Fruit fly (Drosophila melanogaster) whole organism, embryonic: ENCODE results near the gene Gnmt.

Experiments used
- Awh ChIP-seq: fragments of 200-800 bp; sonication (Bioruptor generic); IDR thresholded peaks from 2 replicates; pipeline ENCODE4, ENCODE4 v1.3.6; 2022; ENCODE audit warnings: missing biosample characterization, missing genetic modification characterization
- Blimp-1 ChIP-seq: fragments of 200-800 bp; sonication (Bioruptor generic); optimal IDR thresholded peaks from 3 replicates; lab custom pipeline; 2018; ENCODE audit warnings: missing biosample characterization, missing genetic modification characterization, mild to moderate bottlenecking, moderate library complexity, missing genetic modification reagents
- CG12236 ChIP-seq: fragments of 200-800 bp; sonication (Bioruptor generic); optimal IDR thresholded peaks from 2 replicates; lab custom pipeline; 2016; ENCODE audit warnings: missing biosample characterization, missing genetic modification characterization
- CG12659 ChIP-seq: fragments of 200-800 bp; sonication (Bioruptor generic); optimal IDR thresholded peaks from 3 replicates; lab custom pipeline; 2017; ENCODE audit warnings: mild to moderate bottlenecking, missing biosample characterization, missing genetic modification reagents, missing genetic modification characterization
- CG13123 ChIP-seq: fragments of 200-800 bp; sonication (Bioruptor generic); optimal IDR thresholded peaks from 2 replicates; lab custom pipeline; 2016; ENCODE audit warnings: missing biosample characterization, missing genetic modification characterization
- CG13296 ChIP-seq: fragments of 200-800 bp; sonication (Bioruptor generic); optimal IDR thresholded peaks from 3 replicates; lab custom pipeline; 2018; ENCODE audit warnings: missing biosample characterization, mild to moderate bottlenecking, missing genetic modification characterization
- CG13424 ChIP-seq: fragments of 200-800 bp; sonication (Bioruptor generic); optimal IDR thresholded peaks from 2 replicates; lab custom pipeline; 2019; ENCODE audit warnings: missing biosample characterization, mild to moderate bottlenecking, missing genetic modification characterization, moderate library complexity
- CG15269 ChIP-seq: fragments of 200-800 bp; sonication (Bioruptor generic); optimal IDR thresholded peaks from 2 replicates; lab custom pipeline; 2018; ENCODE audit warnings: missing biosample characterization, mild to moderate bottlenecking, missing genetic modification characterization, moderate library complexity
- CG17385 ChIP-seq: fragments of 200-800 bp; sonication (Bioruptor generic); optimal IDR thresholded peaks from 3 replicates; lab custom pipeline; 2018; ENCODE audit warnings: missing biosample characterization, mild to moderate bottlenecking, missing genetic modification characterization
- CG2129 ChIP-seq: fragments of 200-800 bp; sonication (Bioruptor generic); IDR thresholded peaks from 2 replicates; pipeline ENCODE4 v1.3.6; 2022; ENCODE audit warnings: missing biosample characterization, missing genetic modification characterization; ENCODE audit not compliant: partially characterized antibody
- CG31224 ChIP-seq: fragments of 200-800 bp; sonication (Bioruptor generic); IDR thresholded peaks from 2 replicates; pipeline ENCODE4 v1.3.6; 2022; ENCODE audit warnings: missing biosample characterization, missing genetic modification characterization
- CG5245 ChIP-seq: fragments of 200-800 bp; sonication (Bioruptor generic); optimal IDR thresholded peaks from 3 replicates; lab custom pipeline; 2016; ENCODE audit warnings: missing biosample characterization, missing genetic modification characterization
- CG7928 ChIP-seq: fragments of 200-800 bp; sonication (Bioruptor generic); optimal IDR thresholded peaks from 2 replicates; lab custom pipeline; 2017; ENCODE audit warnings: missing biosample characterization, mild to moderate bottlenecking, missing genetic modification characterization
- CG8290 ChIP-seq, 3 experiments: fragments of 200-800 bp; sonication (Bioruptor generic); optimal IDR thresholded peaks; 2 replicates each; lab custom pipeline; 2016 to 2019; ENCODE audit warnings: missing biosample characterization in 3 of 3, missing genetic modification characterization in 3 of 3, mild to moderate bottlenecking in 2 of 3, moderate library complexity in 1 of 3
- Chrac-16 ChIP-seq: fragments of 200-800 bp; sonication (Bioruptor generic); optimal IDR thresholded peaks from 3 replicates; lab custom pipeline; 2016; ENCODE audit warnings: missing biosample characterization, missing genetic modification characterization
- D19A ChIP-seq: fragments of 200-800 bp; optimal IDR thresholded peaks from 3 replicates; lab custom pipeline; 2019; ENCODE audit warnings: missing biosample characterization, mild to moderate bottlenecking, missing genetic modification characterization, moderate library complexity
- Dip3 ChIP-seq: fragments of 200-800 bp; sonication (Bioruptor generic); optimal IDR thresholded peaks from 3 replicates; lab custom pipeline; 2016; ENCODE audit warnings: missing biosample characterization, missing genetic modification characterization
- Drgx ChIP-seq: fragments of 200-800 bp; sonication (Bioruptor generic); IDR thresholded peaks from 2 replicates; pipeline ENCODE4 v1.3.6; 2022; ENCODE audit warnings: missing biosample characterization, missing genetic modification characterization
- HLH4C ChIP-seq: fragments of 200-800 bp; sonication (Bioruptor generic); IDR thresholded peaks from 3 replicates; pipeline ENCODE4 v1.3.6; 2022; ENCODE audit warnings: missing biosample characterization, missing genetic modification characterization; ENCODE audit not compliant: partially characterized antibody
- NFAT ChIP-seq: fragments of 200-800 bp; sonication (Bioruptor generic); IDR thresholded peaks from 2 replicates; pipeline ENCODE4 v1.3.6; 2022; ENCODE audit warnings: missing biosample characterization, missing genetic modification characterization
- Nf-YB ChIP-seq: fragments of 200-800 bp; sonication (Bioruptor generic); optimal IDR thresholded peaks from 3 replicates; lab custom pipeline; 2019; ENCODE audit warnings: missing biosample characterization, mild to moderate bottlenecking, missing genetic modification characterization, moderate library complexity
- Nf-YC ChIP-seq: fragments of 200-800 bp; optimal IDR thresholded peaks from 3 replicates; lab custom pipeline; 2019; ENCODE audit warnings: missing biosample characterization, mild to moderate bottlenecking, missing genetic modification characterization, moderate library complexity
- Taf1 ChIP-seq: fragments of 200-800 bp; sonication (Bioruptor generic); IDR thresholded peaks from 2 replicates; pipeline ENCODE4 v1.3.6; 2022; ENCODE audit warnings: missing biosample characterization, missing genetic modification characterization
- Trl ChIP-seq, 3 experiments: fragments of >200 bp in 2 of 3; fragments of 200-800 bp in 1 of 3; sonication (Bioruptor generic) in 1 of 3; optimal IDR thresholded peaks; 2 replicates in 1 of 3; 3 replicates in 2 of 3; lab custom pipeline; 2016 to 2017; ENCODE audit warnings: missing biosample characterization in 1 of 3, missing genetic modification characterization in 1 of 3
- Usf ChIP-seq: fragments of 200-800 bp; sonication (Bioruptor generic); optimal IDR thresholded peaks from 2 replicates; lab custom pipeline; 2017; ENCODE audit warnings: missing genotype, missing biosample characterization, missing genetic modification characterization
- YL-1 ChIP-seq: fragments of 200-800 bp; sonication (Bioruptor generic); optimal IDR thresholded peaks from 3 replicates; lab custom pipeline; 2017; ENCODE audit warnings: missing biosample characterization, mild to moderate bottlenecking, missing genetic modification characterization
- ase ChIP-seq: fragments of 200-800 bp; sonication (Bioruptor generic); IDR thresholded peaks from 3 replicates; pipeline ENCODE4 v1.3.6; 2022; ENCODE audit warnings: missing biosample characterization, missing genetic modification characterization
- bcd ChIP-seq: fragments of 200-800 bp; sonication (Bioruptor generic); optimal IDR thresholded peaks from 2 replicates; lab custom pipeline; 2017; ENCODE audit warnings: missing biosample characterization, mild to moderate bottlenecking, missing genetic modification characterization
- chinmo ChIP-seq: fragments of 200-800 bp; sonication (Bioruptor generic); IDR thresholded peaks from 4 replicates; pipeline ENCODE4 v1.3.6; 2022; ENCODE audit warnings: missing biosample characterization, missing genetic modification characterization; ENCODE audit not compliant: partially characterized antibody
- da ChIP-seq: fragments of 200-800 bp; sonication (Bioruptor generic); optimal IDR thresholded peaks from 2 replicates; lab custom pipeline; 2016; ENCODE audit warnings: missing biosample characterization, missing genetic modification characterization
- dati ChIP-seq: fragments of 200-800 bp; sonication (Bioruptor generic); IDR thresholded peaks from 2 replicates; pipeline ENCODE4 v1.3.6; 2022; ENCODE audit warnings: missing biosample characterization, missing genetic modification characterization
- dm ChIP-seq: fragments of 200-800 bp; sonication (Bioruptor generic); optimal IDR thresholded peaks from 3 replicates; lab custom pipeline; 2016; ENCODE audit warnings: missing biosample characterization, missing genetic modification characterization
- dmrt11E ChIP-seq: fragments of 200-800 bp; sonication (Bioruptor generic); optimal IDR thresholded peaks from 3 replicates; lab custom pipeline; 2018; ENCODE audit warnings: missing biosample characterization, mild to moderate bottlenecking, missing genetic modification characterization, moderate library complexity
- dmrt99B ChIP-seq: fragments of 200-800 bp; sonication (Bioruptor generic); optimal IDR thresholded peaks from 2 replicates; lab custom pipeline; 2018; ENCODE audit warnings: missing biosample characterization, mild to moderate bottlenecking, missing genetic modification characterization, moderate library complexity
- dysf ChIP-seq: fragments of 200-800 bp; sonication (Bioruptor generic); IDR thresholded peaks from 3 replicates; pipeline ENCODE4 v1.3.6; 2022; ENCODE audit warnings: missing biosample characterization, missing genetic modification characterization
- esg ChIP-seq: fragments of 200-800 bp; sonication (Bioruptor generic); conservative IDR thresholded peaks from 2 replicates; pipeline ENCODE4 v1.3.6; 2022; ENCODE audit warnings: missing biosample characterization, missing genetic modification characterization
- exex ChIP-seq: fragments of 200-800 bp; sonication (Bioruptor generic); optimal IDR thresholded peaks from 4 replicates; lab custom pipeline; 2018; ENCODE audit warnings: missing biosample characterization, mild to moderate bottlenecking, missing genetic modification characterization, moderate library complexity
- jumu ChIP-seq: fragments of 200-800 bp; sonication (Bioruptor generic); optimal IDR thresholded peaks from 3 replicates; lab custom pipeline; 2016; ENCODE audit warnings: missing biosample characterization, missing genetic modification characterization
- lab ChIP-seq: fragments of 200-800 bp; sonication (Bioruptor generic); optimal IDR thresholded peaks from 3 replicates; lab custom pipeline; 2017; ENCODE audit warnings: missing biosample characterization, missing genetic modification characterization, mild to moderate bottlenecking, moderate library complexity, missing genetic modification reagents
- mld ChIP-seq: fragments of 200-800 bp; sonication (Bioruptor generic); IDR thresholded peaks from 3 replicates; pipeline ENCODE4 v1.3.6; 2022; ENCODE audit warnings: missing biosample characterization, missing genetic modification characterization; ENCODE audit not compliant: partially characterized antibody
- odd ChIP-seq: fragments of 200-800 bp; sonication (Bioruptor generic); optimal IDR thresholded peaks from 2 replicates; lab custom pipeline; 2017; ENCODE audit warnings: missing biosample characterization, mild to moderate bottlenecking, missing genetic modification characterization
- ranshi ChIP-seq: fragments of 200-800 bp; sonication (Bioruptor generic); IDR thresholded peaks from 2 replicates; pipeline ENCODE4 v1.3.6; 2022; ENCODE audit warnings: missing biosample characterization, missing genetic modification characterization
- sc ChIP-seq, 3 experiments: fragments of >200 bp in 2 of 3; fragments of 200-800 bp in 1 of 3; sonication (Bioruptor generic) in 1 of 3; optimal IDR thresholded peaks; 2 replicates in 2 of 3; 3 replicates in 1 of 3; lab custom pipeline; 2017; ENCODE audit warnings: mild to moderate bottlenecking in 1 of 3, missing biosample characterization in 1 of 3, missing genetic modification characterization in 1 of 3, missing genetic modification reagents in 1 of 3
- scrt ChIP-seq: fragments of 200-800 bp; sonication (Bioruptor generic); optimal IDR thresholded peaks from 2 replicates; lab custom pipeline; 2018; ENCODE audit warnings: missing biosample characterization, mild to moderate bottlenecking, missing genetic modification characterization, moderate library complexity
- sima ChIP-seq: fragments of 200-800 bp; sonication (Bioruptor generic); optimal IDR thresholded peaks from 2 replicates; lab custom pipeline; 2016; ENCODE audit warnings: missing biosample characterization, missing genetic modification characterization
- tap ChIP-seq: fragments of 200-800 bp; optimal IDR thresholded peaks from 3 replicates; lab custom pipeline; 2019; ENCODE audit warnings: missing biosample characterization, mild to moderate bottlenecking, missing genetic modification characterization, moderate library complexity
- tna ChIP-seq: fragments of 200-800 bp; sonication (Bioruptor generic); IDR thresholded peaks from 2 replicates; pipeline ENCODE4 v1.3.6; 2022; ENCODE audit warnings: missing biosample characterization, missing genetic modification characterization; ENCODE audit not compliant: partially characterized antibody
- yki ChIP-seq: fragments of >200 bp; optimal IDR thresholded peaks from 3 replicates; lab custom pipeline; 2018

Gene Gnmt

DNA sequence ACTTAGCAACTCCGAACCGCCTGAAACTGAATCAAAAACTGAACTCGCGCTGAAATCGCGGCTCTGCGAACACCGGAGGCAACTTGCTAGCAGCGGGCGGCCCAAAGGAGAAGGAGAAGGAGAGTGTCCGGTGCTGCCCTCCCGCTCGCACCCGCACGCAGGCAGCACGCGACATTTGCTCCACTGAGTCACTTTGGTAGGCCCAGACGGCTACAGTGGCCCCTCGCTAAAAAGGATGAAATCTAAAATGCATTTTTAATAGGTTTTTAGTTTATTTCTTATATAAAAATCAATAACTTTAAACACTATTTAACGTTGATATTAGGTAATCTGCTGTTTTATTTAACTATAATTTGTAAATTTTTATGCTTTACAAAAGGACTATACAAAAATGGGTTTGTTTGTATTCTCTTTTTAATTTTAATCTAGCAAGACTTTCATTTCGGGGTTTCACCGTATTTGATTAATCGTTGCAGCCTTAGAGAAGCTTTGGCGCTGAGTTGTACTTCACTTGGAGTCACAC is 48.0 kb downstream of the Gnmt start, which contains the start of gene Men (continued):
- TF ChIP-seq CG13296 (peak; percentile 74), CG7928 (no peak), sima (no peak), dysf (GFP tag; lab: Robert Waterston, UW) (peak; percentile 80), Dip3 (GFP tag; lab: Kevin White, UChicago) (no peak), ranshi (GFP tag; lab: Robert Waterston, UW) (peak; percentile 65), CG17385 (peak; percentile 62), CG12236 (GFP tag; lab: Kevin White, UChicago) (no peak), CG13424 (peak; percentile 82), lab (GFP tag; lab: Kevin White, UChicago) (peak; percentile 75), CG15269 (tag; lab: Kevin White, UChicago) (peak; percentile 82), CG13123 (GFP tag; lab: Kevin White, UChicago) (no peak), esg (GFP tag; lab: Robert Waterston, UW) (peak; percentile 41; the same call in 1 of the 2 replicates), tna (GFP tag; lab: Robert Waterston, UW) (no peak), Awh (GFP tag; lab: Robert Waterston, UW) (0 out of 2 replicates have a peak, but pooled peaks have one; percentile 43), odd (GFP tag; lab: Kevin White, UChicago) (peak; percentile 46), Chrac-16 (GFP tag; lab: Kevin White, UChicago) (peak; percentile 20)

DNA sequence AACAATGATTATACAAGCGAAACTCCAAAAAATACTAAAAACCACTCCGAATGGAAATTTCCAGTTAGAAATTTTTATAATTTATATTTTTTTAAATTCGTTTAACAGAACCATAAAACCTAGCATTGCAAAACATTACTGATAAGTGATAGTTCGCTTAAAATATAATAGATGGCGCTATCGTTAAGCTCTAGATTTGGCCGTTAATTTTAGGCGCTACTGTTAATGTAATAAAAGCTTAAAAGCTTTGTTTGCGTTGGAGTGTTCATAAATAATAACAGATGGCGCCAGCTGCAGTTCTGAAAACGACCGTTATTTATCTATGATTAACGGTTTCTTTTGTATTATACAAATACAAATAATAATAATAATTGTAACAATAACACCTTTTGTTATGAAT is 49.4 kb downstream of the Gnmt start:
- peak; percentile 8 for TF ChIP-seq dmrt99B (tag; lab: Kevin White, UChicago)
- TF ChIP-seq Usf (GFP tag; lab: Kevin White, UChicago): no peak
- no peak for TF ChIP-seq sc (optimal IDR thresholded peaks at IDR 0.05; lab: Kevin White, UChicago)
- no peak for TF ChIP-seq sc (GFP tag; optimal IDR thresholded peaks at IDR 0.05; lab: Kevin White, UChicago)
- TF ChIP-seq jumu: no peak
- no peak for TF ChIP-seq mld (GFP tag; lab: Robert Waterston, UW)
- TF ChIP-seq CG5245 (GFP tag; lab: Kevin White, UChicago): peak; percentile 18
- TF ChIP-seq yki (lab: Kevin White, UChicago): no peak
- no peak for TF ChIP-seq Trl (optimal IDR thresholded peaks at IDR 0.05; lab: Kevin White, UChicago)
- TF ChIP-seq Trl (GFP tag; optimal IDR thresholded peaks at IDR 0.05; lab: Kevin White, UChicago): no peak
- TF ChIP-seq dati: no peak
- TF ChIP-seq CG8290 (GFP tag; optimal IDR thresholded peaks at IDR 0.05; lab: Kevin White, UChicago): no peak
- peak in 1 of 2 experiments; percentile 21 for TF ChIP-seq CG8290 (tag; optimal IDR thresholded peaks at IDR 0.05; lab: Kevin White, UChicago)
- TF ChIP-seq CG12659 (GFP tag; lab: Kevin White, UChicago): peak; percentile 24
- no peak for TF ChIP-seq bcd
- TF ChIP-seq CG17385: peak; percentile 3
- no peak for TF ChIP-seq CG31224 (GFP tag; lab: Robert Waterston, UW)
- TF ChIP-seq Blimp-1 (GFP tag; lab: Kevin White, UChicago): peak; percentile 26
- TF ChIP-seq D19A: peak; percentile 4
- TF ChIP-seq Nf-YB: no peak
- TF ChIP-seq chinmo (GFP tag; lab: Robert Waterston, UW): peak; percentile 53; the same call in 1 of the 4 replicates
- no peak for TF ChIP-seq ase (GFP tag; lab: Robert Waterston, UW)
- peak; percentile 30; the same call in 1 of the 2 replicates for TF ChIP-seq NFAT (GFP tag; lab: Robert Waterston, UW)
- peak; percentile 36 for TF ChIP-seq exex (tag; lab: Kevin White, UChicago)
- peak; percentile 29 for TF ChIP-seq Nf-YC (tag; lab: Kevin White, UChicago)
- no peak for TF ChIP-seq Drgx
- no peak for TF ChIP-seq da (GFP tag; lab: Kevin White, UChicago)
- no peak for TF ChIP-seq Taf1
- TF ChIP-seq HLH4C (GFP tag; lab: Robert Waterston, UW): no peak
- TF ChIP-seq scrt (GFP tag; lab: Kevin White, UChicago): no peak
- no peak for TF ChIP-seq CG2129 (GFP tag; lab: Robert Waterston, UW)
- no peak for TF ChIP-seq dmrt11E
- TF ChIP-seq tap (tag; lab: Kevin White, UChicago): no peak
- TF ChIP-seq dm (GFP tag; lab: Kevin White, UChicago): no peak
- no peak for TF ChIP-seq YL-1 (GFP tag; lab: Kevin White, UChicago)
